Fruit fly (Drosophila melanogaster) whole organism, pupa: ENCODE results near the gene sit.
A peak's percentile ranks its signal among the peaks of the same experiment; 100 is the strongest.

ENCODE experiments used
- CG10348 ChIP-seq: fragments of 200-800 bp; sonication (Bioruptor generic); IDR thresholded peaks from 2 replicates; pipeline ENCODE4 v1.3.6; 2022; ENCODE audit warnings: missing biosample characterization, missing genetic modification characterization
- CG4496 ChIP-seq: fragments of 200-800 bp; sonication (Bioruptor generic); IDR thresholded peaks from 3 replicates; pipeline ENCODE4 v1.3.6; 2022; ENCODE audit warnings: missing biosample characterization, missing genetic modification characterization
- CG8301 ChIP-seq: fragments of 200-800 bp; sonication (Bioruptor generic); optimal IDR thresholded peaks from 2 replicates; lab custom pipeline; 2018; ENCODE audit warnings: missing biosample characterization, mild to moderate bottlenecking, missing genetic modification characterization
- fd96Ca ChIP-seq: fragments of 200-800 bp; sonication (Bioruptor generic); IDR thresholded peaks from 3 replicates; pipeline ENCODE4 v1.3.6; 2022; ENCODE audit warnings: missing biosample characterization, missing genetic modification characterization

DNA sequence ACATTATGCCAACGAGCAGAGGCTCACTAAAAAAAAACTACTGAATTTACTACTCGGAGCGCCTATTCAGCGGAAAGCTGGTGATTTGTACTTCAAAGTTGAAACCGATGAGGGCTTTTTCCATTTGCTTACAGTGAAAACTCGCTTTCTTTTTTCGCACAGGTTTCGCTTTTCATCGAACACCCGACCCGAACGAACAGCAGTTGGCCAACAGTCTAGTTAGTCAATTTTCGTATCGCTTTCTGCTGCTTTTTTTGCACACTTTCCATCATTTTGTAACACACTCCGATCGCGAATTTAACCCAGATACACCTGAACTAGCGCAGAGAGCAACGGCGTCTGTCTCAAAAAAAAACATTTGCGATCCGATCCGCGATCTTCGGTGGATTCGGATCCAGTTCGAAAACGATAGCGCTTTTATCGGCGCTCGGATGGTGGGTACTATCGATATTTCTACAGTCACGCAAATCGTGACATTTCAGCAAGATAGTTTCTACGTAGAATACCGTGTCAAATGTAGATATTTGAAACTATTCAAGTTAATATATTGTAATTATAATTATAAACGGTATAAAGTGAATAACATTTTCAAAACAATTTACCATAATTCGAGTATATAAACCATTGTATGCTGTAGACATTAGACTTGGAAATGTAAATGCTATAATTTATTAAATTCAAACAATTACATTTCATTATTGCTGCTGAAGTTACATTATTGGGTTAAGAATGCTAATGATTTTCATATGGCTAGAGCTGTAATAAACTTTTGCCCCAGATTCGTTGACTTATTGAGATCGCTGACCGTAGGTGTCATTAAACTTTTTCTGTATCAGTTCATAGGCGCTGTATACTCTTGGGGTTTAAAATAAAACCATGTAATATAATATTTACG lies 33.9 kb downstream of the sit start, which contains the start of gene CG5346:
- peak; percentile 49; the same call in 1 of the 3 replicates for TF ChIP-seq fd96Ca (GFP tag; lab: Robert Waterston, UW)
- no peak for TF ChIP-seq CG10348 (GFP tag; lab: Robert Waterston, UW)
- TF ChIP-seq CG8301 (tag; lab: Kevin White, UChicago): peak; percentile 26
- TF ChIP-seq CG4496 (GFP tag; lab: Robert Waterston, UW): no peak; the same call in 2 of the 3 replicates
